Worm (Caenorhabditis elegans): Measurements from ENCODE around the gene F09E10.6.

DNA sequence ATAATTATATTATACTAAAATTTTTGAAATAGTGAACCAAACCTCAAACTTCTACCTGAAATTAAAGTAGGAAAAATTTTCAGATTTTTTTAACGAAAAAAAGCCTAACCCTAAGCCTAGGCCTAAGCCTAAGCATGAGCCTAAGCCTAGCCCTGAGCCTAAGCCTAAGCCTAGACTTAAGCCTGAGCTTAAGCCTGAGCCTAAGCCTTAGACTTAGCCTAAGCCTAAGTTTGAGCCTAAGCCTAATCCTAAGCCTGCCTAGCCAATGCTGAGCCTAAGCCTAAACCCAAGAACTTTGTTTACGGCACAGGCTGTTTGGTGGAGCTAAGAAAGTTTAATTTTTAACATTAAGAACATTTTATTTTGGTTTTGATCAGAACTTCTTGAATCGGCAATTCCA is 1.5 kb downstream of the F09E10.6 start:
- TF ChIP-seq ceh-100 (GFP tag; IDR thresholded peaks at IDR 0.05) (no peak), sea-2 (GFP tag; IDR thresholded peaks at IDR 0.05) (no peak), ccch-3 (GFP tag; optimal IDR thresholded peaks at IDR 0.05) (no peak), K11D2.4 (GFP tag; IDR thresholded peaks at IDR 0.05) (no peak), egl-44 (GFP tag; IDR thresholded peaks at IDR 0.05) (no peak)

Data from whole organism, young adult.